Worm (Caenorhabditis elegans) whole organism, midembryonic: ENCODE data around the gene srw-72.
"Not testable (repeated sequence)": the region's sequence is repeated elsewhere in the genome, so short reads cannot be mapped to it uniquely, and the experiment has no call there.

Experiments used
- T22C8.4 ChIP-seq: fragments of 200-800 bp; sonication (Bioruptor generic); IDR thresholded peaks from 2 replicates; pipeline ENCODE4 v1.3.6; 2022; ENCODE audit warnings: missing genetic modification characterization, missing compliant biosample characterization
- cog-1 ChIP-seq: sonication (generic microtip); optimal IDR thresholded peaks from 2 replicates; lab custom pipeline; 2016; ENCODE audit warnings: missing genetic modification characterization, missing compliant biosample characterization
- flt-1 ChIP-seq: fragments of 200-800 bp; sonication (Bioruptor generic); IDR thresholded peaks from 2 replicates; pipeline ENCODE4 v1.3.6; 2022; ENCODE audit warnings: missing genetic modification characterization, missing compliant biosample characterization
- klf-2 ChIP-seq: fragments of 200-800 bp; sonication (Bioruptor generic); conservative IDR thresholded peaks from 2 replicates; pipeline ENCODE4 v1.3.6; 2022; ENCODE audit warnings: missing genetic modification reagents, missing genetic modification characterization, missing compliant biosample characterization
- med-1 ChIP-seq: sonication (generic microtip); optimal IDR thresholded peaks from 2 replicates; lab custom pipeline; 2017; ENCODE audit warnings: missing genetic modification characterization, mild to moderate bottlenecking, missing compliant biosample characterization, antibody characterized with exemption, missing genetic modification reagents; ENCODE audit not compliant: insufficient read depth
- ref-1 ChIP-seq: fragments of 200-800 bp; sonication (Bioruptor generic); conservative IDR thresholded peaks from 2 replicates; pipeline ENCODE4 v1.3.6; 2022; ENCODE audit warnings: missing genetic modification reagents, missing genetic modification characterization, missing compliant biosample characterization
- tab-1 ChIP-seq: fragments of 200-800 bp; sonication (Bioruptor generic); IDR thresholded peaks from 2 replicates; pipeline ENCODE4 v1.3.6; 2022; ENCODE audit warnings: missing genetic modification characterization, missing compliant biosample characterization
- ztf-23 ChIP-seq: fragments of 200-800 bp; sonication (Bioruptor generic); IDR thresholded peaks from 2 replicates; pipeline ENCODE4 v1.3.6; 2022; ENCODE audit warnings: missing genetic modification reagents, missing genetic modification characterization, missing compliant biosample characterization
- ztf-29 ChIP-seq: fragments of 200-800 bp; sonication (Bioruptor generic); IDR thresholded peaks from 2 replicates; pipeline ENCODE4 v1.3.6; 2022; ENCODE audit warnings: missing genetic modification reagents, missing genetic modification characterization, missing compliant biosample characterization

The srw-72 gene

DNA sequence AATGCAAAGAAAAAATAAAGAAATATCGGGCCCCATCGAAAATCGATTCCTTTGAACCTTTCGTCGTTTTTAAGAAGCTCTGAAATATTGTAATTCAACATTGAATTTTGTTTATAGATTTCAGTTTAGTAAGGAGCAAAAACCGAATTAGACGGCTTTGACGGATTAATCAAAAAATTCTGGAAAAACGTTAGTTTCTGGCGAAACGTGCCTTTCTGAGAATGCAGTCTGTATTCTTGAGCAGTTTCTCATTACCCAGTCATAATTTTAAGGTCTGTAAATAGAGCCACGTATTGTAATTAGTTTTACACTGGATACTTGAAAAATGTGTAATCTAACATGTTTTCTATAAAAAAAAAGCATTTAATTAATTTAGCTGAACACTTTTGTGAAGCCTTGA, 6.8 kb upstream of the srw-72 start, which contains the start of gene srz-48:
TSS of gene srz-48 (minus strand) at position 101 of the 400 bp plus-strand sequence.
- no peak for TF ChIP-seq klf-2 (GFP tag; lab: Robert Waterston, UW)

DNA sequence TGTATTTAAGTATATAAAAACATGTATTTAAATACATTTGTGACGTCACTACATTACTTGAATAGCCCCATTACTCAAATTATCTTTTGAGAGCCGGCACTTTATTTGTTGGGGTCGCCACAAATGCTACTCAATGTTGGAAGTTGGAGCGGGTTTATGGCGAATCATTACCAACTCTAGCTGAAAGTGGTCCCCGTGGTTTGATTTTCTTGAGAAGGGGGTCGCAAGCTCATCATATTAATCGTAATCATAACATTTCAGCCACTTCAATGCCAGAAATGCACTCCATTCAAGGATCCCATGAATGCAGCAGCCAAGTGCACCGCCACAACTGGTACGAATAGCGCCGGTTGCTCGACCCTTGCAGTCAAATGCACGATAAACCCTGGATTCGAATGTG, 2.6 kb upstream of the srw-72 start, which contains the start of gene F20E11.7:
TSS of gene F20E11.7 (plus strand) at position 301 of the 400 bp plus-strand sequence.
- TF ChIP-seq flt-1, ztf-23, klf-2 (GFP tag; lab: Robert Waterston, UW): not testable (repeated sequence)

DNA sequence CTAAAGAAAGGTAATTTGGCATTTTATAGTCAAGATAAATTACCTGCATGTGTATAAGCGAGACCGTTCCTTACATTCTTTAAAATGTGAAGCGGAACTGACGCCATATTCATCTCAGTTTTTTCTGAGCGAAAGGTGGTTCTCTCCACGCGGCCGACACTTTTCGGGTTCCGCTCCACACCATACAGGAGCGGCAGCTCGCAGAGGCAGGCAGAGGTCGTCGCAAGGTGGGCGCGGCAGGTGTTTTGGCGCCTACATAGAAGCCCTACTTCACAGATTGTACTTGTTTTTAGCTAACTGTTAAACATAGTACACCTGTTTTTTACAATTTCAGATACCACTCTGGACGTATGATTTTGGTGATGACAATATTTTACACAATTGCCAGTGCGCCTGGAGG, 1.0 kb downstream of the srw-72 start:
- TF ChIP-seq cog-1 (tag; lab: Kevin White, UChicago) (no peak), flt-1 (GFP tag; lab: Robert Waterston, UW) (no peak), med-1 (GFP tag; lab: Kevin White, UChicago) (no peak), ref-1 (GFP tag; lab: Robert Waterston, UW) (no peak), ztf-29 (GFP tag; lab: Robert Waterston, UW) (no peak), klf-2 (GFP tag; lab: Robert Waterston, UW) (no peak)

DNA sequence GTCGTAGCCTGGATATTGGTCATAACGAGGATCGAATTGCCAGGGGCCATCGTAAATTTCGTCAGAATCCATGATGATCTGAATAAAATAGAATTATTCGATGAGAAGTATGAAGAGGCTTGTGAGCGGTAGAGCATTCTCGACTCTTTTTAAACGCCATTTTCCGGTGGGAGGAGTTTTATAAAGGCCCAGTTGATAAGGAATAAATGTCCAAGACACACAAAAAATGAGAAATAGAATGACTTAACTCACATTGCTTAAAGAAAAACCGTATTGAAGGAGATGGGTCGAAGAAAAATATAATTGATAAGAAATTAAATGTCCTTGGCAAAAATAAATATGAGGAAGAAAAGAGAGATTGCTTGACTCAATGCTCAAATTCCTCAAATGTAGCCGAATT, 2.3 kb downstream of the srw-72 start, which contains the start of gene F20E11.17:
TSS of gene F20E11.17 (minus strand) at position 101 of the 400 bp plus-strand sequence.
- no peak for TF ChIP-seq T22C8.4 (GFP tag; lab: Robert Waterston, UW)
- TF ChIP-seq tab-1 (GFP tag; lab: Robert Waterston, UW): no peak
- no peak for TF ChIP-seq cog-1 (tag; lab: Kevin White, UChicago)
- TF ChIP-seq ztf-23 (GFP tag; lab: Robert Waterston, UW): no peak
- TF ChIP-seq ztf-29 (GFP tag; lab: Robert Waterston, UW): no peak
- TF ChIP-seq med-1 (GFP tag; lab: Kevin White, UChicago): no peak
- no peak for TF ChIP-seq ref-1 (GFP tag; lab: Robert Waterston, UW)
- TF ChIP-seq klf-2 (GFP tag; lab: Robert Waterston, UW): no peak
- no peak for TF ChIP-seq flt-1 (GFP tag; lab: Robert Waterston, UW)

DNA sequence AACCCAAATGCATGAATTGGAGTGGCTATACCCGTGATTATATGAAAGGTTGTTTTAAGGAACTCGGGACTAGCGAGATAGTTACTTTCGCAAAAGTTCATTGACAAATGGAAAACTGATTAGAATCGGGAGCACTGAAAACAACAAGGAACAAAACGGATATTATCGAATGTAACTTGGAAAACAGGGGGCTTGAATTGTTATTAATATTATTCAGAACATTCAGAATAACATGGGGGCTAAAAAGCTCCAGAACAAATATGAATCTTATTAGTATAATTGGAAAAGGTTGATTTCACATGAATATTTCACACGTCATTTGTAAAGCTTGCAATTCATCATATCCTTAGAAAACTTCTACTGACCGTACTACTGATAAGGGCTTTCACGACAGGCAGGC, 4.7 kb downstream of the srw-72 start, which contains the start of gene srh-235:
TSS of gene srh-235 (minus strand) at position 101 of the 400 bp plus-strand sequence.
- TF ChIP-seq klf-2 (GFP tag; lab: Robert Waterston, UW) (no peak), flt-1 (GFP tag; lab: Robert Waterston, UW) (no peak), tab-1 (GFP tag; lab: Robert Waterston, UW) (no peak), T22C8.4 (GFP tag; lab: Robert Waterston, UW) (no peak), ztf-23 (GFP tag; lab: Robert Waterston, UW) (no peak), cog-1 (tag; lab: Kevin White, UChicago) (no peak), ztf-29 (GFP tag; lab: Robert Waterston, UW) (no peak), ref-1 (GFP tag; lab: Robert Waterston, UW) (no peak), med-1 (GFP tag; lab: Kevin White, UChicago) (no peak)

DNA sequence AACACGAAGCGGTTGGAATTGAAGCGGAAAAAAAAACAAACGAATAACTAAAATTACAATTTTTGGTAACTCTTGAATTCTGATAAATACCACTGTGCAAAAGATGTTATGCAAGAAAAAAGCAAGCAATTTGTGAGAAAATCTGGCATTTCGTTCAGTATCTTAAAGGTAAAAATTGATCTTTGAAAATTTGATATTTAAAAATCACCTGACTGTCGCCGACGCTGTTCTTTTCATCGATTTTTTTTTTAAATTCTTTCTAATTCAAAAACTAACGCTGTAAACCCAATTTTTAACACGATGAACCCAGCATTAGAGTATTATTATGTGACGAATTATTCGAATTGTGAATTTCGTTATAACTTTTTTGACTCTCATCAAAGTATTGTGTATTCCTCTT, 6.8 kb downstream of the srw-72 start, which contains the start of gene srh-123:
TSS of gene srh-123 (plus strand) at position 301 of the 400 bp plus-strand sequence.
- TF ChIP-seq ztf-29 (GFP tag; lab: Robert Waterston, UW): no peak
- no peak for TF ChIP-seq ztf-23 (GFP tag; lab: Robert Waterston, UW)
- TF ChIP-seq klf-2 (GFP tag; lab: Robert Waterston, UW): no peak
- TF ChIP-seq flt-1 (GFP tag; lab: Robert Waterston, UW): no peak
- TF ChIP-seq tab-1 (GFP tag; lab: Robert Waterston, UW): no peak
- TF ChIP-seq ref-1 (GFP tag; lab: Robert Waterston, UW): no peak
- TF ChIP-seq med-1 (GFP tag; lab: Kevin White, UChicago): no peak

ce11 chrV:17476490-17476889, 9.6 kb downstream of the srw-72 start, which contains the start of gene srbc-61:
TSS of gene srbc-61 (plus strand) at chrV:17476790.
- TF ChIP-seq klf-2 (GFP tag; lab: Robert Waterston, UW) (no peak), flt-1 (GFP tag; lab: Robert Waterston, UW) (no peak), tab-1 (GFP tag; lab: Robert Waterston, UW) (no peak), med-1 (GFP tag; lab: Kevin White, UChicago) (no peak)

DNA sequence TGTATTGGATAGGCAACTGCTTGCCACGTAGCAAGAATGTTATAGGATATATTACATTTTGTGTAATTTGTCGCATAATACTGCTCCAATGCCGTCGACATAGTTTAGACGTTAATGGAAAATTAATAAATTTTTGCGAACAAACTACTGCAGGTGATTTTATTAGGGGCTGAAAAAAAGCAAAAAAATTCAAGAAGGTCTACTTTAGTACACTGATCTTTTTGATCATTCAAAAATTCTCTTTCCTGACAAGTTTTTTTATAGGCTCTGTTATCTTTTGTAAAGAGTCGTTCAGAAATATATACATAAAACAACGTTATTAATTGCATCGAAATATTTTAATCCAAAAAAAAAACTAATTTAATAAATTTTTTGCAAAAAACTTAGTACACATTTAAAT, 18.2 kb downstream of the srw-72 start, which contains the start of gene srh-111:
TSS of gene srh-111 (minus strand) at position 101 of the 400 bp plus-strand sequence.
- no peak for TF ChIP-seq ref-1 (GFP tag; lab: Robert Waterston, UW)
- no peak for TF ChIP-seq tab-1 (GFP tag; lab: Robert Waterston, UW)
- no peak for TF ChIP-seq ztf-23 (GFP tag; lab: Robert Waterston, UW)
- no peak for TF ChIP-seq flt-1 (GFP tag; lab: Robert Waterston, UW)
- TF ChIP-seq T22C8.4 (GFP tag; lab: Robert Waterston, UW): no peak

DNA sequence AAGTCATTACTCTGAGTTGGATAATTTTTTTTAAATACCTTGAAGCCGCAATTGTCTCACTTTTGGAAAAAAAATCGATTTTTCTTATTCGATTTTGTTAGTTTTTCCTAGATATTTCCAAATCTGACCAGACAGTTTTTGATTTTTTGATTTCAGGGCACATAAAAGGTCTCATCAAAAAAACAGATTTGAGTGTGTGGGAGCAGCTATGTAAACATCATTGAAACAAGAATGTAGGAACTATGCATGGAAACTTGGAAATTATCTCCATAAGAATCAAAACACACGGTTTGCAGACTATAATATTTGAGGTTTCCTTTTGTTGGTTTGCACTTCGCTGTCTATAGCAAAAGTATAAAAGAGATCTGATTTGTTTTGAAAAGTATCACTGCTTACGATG, 19.2 kb downstream of the srw-72 start, which contains the start of gene scl-24:
TSS of gene scl-24 (plus strand) at position 301 of the 400 bp plus-strand sequence.
- TF ChIP-seq flt-1 (GFP tag; lab: Robert Waterston, UW) (no peak), ztf-29 (GFP tag; lab: Robert Waterston, UW) (no peak), cog-1 (tag; lab: Kevin White, UChicago) (no peak), ref-1 (GFP tag; lab: Robert Waterston, UW) (no peak), med-1 (GFP tag; lab: Kevin White, UChicago) (no peak), T22C8.4 (GFP tag; lab: Robert Waterston, UW) (no peak)

DNA sequence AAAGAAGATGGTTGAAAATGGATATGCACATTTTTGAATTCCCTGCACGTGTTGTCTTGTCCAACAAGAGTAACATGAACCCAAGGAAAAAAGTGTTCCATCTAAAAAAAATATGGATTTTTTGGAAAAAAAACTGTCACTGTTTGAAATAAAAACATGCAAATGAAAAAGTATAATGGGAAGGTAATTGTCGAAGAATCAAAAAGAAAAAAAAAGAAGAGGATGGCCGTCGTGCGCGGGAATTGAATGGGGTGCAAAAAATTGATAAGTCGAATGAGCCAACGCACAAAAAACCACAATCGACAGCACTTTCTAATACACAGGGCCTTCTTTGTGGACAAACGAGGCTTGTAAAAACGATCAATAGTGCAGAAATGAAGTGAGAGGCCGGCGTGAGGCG, 26.9 kb downstream of the srw-72 start, which contains the start of gene fbxa-102:
TSS of gene fbxa-102 (minus strand) at position 101 of the 400 bp plus-strand sequence.
- TF ChIP-seq cog-1 (tag; lab: Kevin White, UChicago) (no peak), tab-1 (GFP tag; lab: Robert Waterston, UW) (no peak), flt-1 (GFP tag; lab: Robert Waterston, UW) (no peak), T22C8.4 (GFP tag; lab: Robert Waterston, UW) (no peak), ref-1 (GFP tag; lab: Robert Waterston, UW) (no peak), ztf-29 (GFP tag; lab: Robert Waterston, UW) (no peak), med-1 (GFP tag; lab: Kevin White, UChicago) (no peak), klf-2 (GFP tag; lab: Robert Waterston, UW) (no peak)
